Worm (Caenorhabditis elegans) whole organism, dauer: ENCODE results near the gene R10H10.7.

Experiments used
- unc-62 ChIP-seq: sonication (generic microtip); optimal IDR thresholded peaks from 2 replicates; lab custom pipeline; 2017; ENCODE audit warnings: missing biosample characterization, missing genetic modification reagents, missing genetic modification characterization

Gene R10H10.7

ce11 chrIV:10413828-10414227, at the start of gene R10H10.7:
TSS of gene R10H10.7 (minus strand) at chrIV:10413928.
- no peak for TF ChIP-seq unc-62 (GFP tag; lab: Kevin White, UChicago)

- TF ChIP-seq unc-62 (GFP tag; lab: Kevin White, UChicago), result no peak
Observed at ce11 chrIV:10463127-10463526, 49.4 kb upstream of the R10H10.7 start.

DNA sequence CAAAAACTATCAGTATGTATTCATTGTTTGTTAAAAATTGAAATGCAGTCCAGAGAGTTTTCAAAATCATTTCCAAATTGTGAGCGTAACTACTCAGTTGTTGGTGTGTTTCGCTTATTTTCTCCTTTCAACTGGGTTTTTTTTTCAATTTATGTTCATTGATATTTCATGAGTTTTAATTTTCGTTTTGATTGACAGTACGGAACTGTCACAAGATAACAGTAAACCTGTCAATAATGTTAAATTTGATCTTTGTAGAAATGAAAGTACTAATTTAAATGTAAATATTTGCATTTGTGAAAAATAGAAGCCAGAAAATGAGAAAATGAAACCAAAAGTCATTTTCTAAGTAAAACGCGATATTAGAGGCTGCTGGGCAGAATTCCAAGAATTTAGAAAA, 48.9 kb upstream of the R10H10.7 start:
- TF ChIP-seq unc-62 (GFP tag; lab: Kevin White, UChicago), result no peak

ce11 chrIV:10461767-10462166, 48.0 kb upstream of the R10H10.7 start, which contains the start of gene mec-3:
TSS of gene mec-3 (minus strand) at chrIV:10461867.
- no peak for TF ChIP-seq unc-62 (GFP tag; lab: Kevin White, UChicago)

ce11 chrIV:10457137-10457536, 43.4 kb upstream of the R10H10.7 start, which contains the start of gene srb-17:
TSS of gene srb-17 (minus strand) at chrIV:10457237.
- no peak for TF ChIP-seq unc-62 (GFP tag; lab: Kevin White, UChicago)

DNA sequence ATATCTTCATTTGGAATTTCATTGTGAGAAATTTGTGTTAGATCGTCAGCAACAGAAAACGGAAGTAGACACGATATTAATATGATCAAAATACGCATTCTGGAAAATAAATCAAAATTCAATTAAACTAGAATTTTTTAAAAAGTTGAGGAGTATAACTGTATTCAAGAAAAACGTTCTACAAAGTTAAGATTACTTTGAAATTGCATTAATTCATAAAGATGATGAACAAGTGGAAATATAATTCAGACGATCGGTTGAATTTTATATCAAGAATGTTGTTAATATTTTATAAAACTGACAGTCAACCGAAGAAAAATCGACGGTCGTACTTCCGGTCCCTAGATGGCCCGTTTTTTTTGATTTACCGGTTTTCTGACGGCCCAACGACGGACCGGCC, 39.3 kb upstream of the R10H10.7 start, which contains the start of gene F01D4.8:
Gene F01D4.8, minus strand, starts transcription at position 101 of the 400 bp plus-strand sequence.
- no peak for TF ChIP-seq unc-62 (GFP tag; lab: Kevin White, UChicago)

DNA sequence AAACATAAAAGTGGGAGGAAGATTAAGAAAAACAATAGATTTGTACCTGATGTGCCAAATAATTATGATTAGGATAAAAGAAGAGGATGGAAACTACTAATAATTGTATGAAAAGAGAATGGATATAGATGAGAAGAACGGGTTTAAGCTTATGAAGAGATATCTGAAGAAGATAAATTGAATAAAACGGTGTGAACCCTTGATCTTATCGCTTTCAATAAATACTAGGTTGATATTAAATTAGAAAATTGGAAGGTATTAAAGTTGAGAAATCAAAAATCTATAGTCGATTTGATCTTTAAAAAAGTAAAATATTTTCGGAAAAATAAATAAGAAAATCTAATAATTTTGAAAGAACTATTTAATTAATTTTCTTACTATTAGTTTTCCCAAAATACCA, 36.1 kb upstream of the R10H10.7 start, which contains the start of gene F13B12.4:
Gene F13B12.4, minus strand, starts transcription at position 101 of the 400 bp plus-strand sequence.
- TF ChIP-seq unc-62 (GFP tag; lab: Kevin White, UChicago), result no peak

- no peak for TF ChIP-seq unc-62 (GFP tag; lab: Kevin White, UChicago)
Observed at ce11 chrIV:10443510-10443909, 29.8 kb upstream of the R10H10.7 start, which contains the start of gene F13B12.7. TSS of gene F13B12.7 (plus strand) at chrIV:10443810.

DNA sequence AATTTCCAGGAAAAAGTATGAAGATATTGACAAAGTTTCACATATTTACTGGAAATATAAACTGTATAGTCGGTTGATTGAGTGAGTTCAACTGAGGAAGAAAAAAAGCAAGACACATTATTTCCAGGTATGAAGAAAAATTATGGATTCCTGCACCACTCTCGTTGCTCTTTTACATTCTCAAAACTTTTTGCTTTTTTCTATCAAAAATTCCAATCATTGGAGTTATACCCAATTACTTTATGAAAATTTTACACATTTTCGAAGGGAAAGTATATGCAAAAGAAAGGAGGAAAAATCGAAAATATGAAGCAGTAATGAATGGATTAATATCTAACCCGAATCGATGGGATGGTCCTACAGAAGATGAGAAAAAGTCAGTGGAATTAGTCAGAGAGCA, 29.2 kb upstream of the R10H10.7 start:
- TF ChIP-seq unc-62 (GFP tag; lab: Kevin White, UChicago), result no peak

DNA sequence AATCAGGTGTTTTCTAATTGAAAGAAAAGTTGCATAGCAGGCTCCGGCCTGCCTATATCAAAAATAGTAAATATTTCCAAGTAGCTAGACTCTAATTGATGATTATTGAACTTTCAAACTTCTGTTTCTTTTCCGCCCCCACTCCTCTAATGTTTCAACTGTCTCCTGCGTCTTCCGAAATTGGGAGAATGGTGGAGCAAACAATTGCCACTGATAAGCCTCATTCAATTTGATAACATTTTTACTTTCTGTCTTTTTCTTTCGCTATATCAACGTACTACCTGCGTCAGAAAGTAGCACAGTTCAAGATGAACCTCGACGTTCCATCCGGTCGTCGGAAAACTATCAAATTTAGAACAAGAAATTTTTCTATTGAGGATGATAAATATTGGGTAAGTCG, 25.2 kb upstream of the R10H10.7 start, which contains the start of gene F13B12.3:
Gene F13B12.3, plus strand, starts transcription at position 223 of the 400 bp plus-strand sequence.
- TF ChIP-seq unc-62 (GFP tag; lab: Kevin White, UChicago), result no peak

DNA sequence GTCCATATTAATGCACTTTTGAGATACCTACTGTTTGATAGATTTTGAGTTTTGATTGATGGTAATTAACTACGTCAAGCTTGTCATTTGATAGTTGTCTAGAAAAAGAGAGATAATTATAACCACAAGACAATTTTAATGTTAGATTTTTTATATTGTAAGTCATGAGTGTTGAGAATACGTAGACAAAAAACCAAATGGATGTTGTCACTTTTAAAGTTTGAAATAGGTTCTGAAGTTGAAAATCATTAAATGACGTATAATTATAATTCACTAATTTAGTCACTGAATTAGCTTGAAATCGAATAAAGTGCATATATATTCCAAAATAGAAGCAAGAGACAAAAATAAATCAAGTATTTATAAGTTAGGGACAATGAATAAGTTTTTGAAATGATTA, 23.4 kb upstream of the R10H10.7 start:
- TF ChIP-seq unc-62 (GFP tag; lab: Kevin White, UChicago), result no peak

- TF ChIP-seq unc-62 (GFP tag; lab: Kevin White, UChicago), result no peak
Observed at ce11 chrIV:10436401-10436800, 22.7 kb upstream of the R10H10.7 start, which contains the start of gene ins-1. TSS of gene ins-1 (plus strand) at chrIV:10436701.

- no peak for TF ChIP-seq unc-62 (GFP tag; lab: Kevin White, UChicago)
Observed at ce11 chrIV:10430507-10430906, 16.8 kb upstream of the R10H10.7 start.

- no peak for TF ChIP-seq unc-62 (GFP tag; lab: Kevin White, UChicago)
Observed at ce11 chrIV:10429129-10429528, 15.4 kb upstream of the R10H10.7 start, which contains the start of gene F13B12.2. TSS of gene F13B12.2 (minus strand) at chrIV:10429130.

DNA sequence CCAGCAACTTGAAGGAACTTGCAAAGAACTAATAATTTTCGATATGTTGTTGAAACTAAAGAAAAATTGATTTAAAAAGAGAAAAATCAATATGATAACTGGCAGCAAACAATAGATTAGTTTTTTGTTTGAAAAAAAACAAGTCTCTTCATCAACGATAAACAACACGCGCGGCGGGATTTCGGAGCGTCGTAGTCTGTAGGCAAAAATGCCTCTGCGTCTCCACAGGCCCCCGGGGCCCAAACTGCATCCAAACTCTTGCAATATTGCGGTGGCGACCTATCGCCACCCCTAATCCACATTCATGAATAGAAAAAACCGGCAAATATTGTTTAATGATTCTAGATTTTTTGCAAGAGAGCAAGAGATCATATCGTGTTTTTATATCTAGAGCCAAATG, 11.4 kb upstream of the R10H10.7 start:
- TF ChIP-seq unc-62 (GFP tag; lab: Kevin White, UChicago), result no peak

ce11 chrIV:10424535-10424934, 10.8 kb upstream of the R10H10.7 start, which contains the start of gene F13B12.1:
TSS of gene F13B12.1 (minus strand) at chrIV:10424635.
- no peak for TF ChIP-seq unc-62 (GFP tag; lab: Kevin White, UChicago)

DNA sequence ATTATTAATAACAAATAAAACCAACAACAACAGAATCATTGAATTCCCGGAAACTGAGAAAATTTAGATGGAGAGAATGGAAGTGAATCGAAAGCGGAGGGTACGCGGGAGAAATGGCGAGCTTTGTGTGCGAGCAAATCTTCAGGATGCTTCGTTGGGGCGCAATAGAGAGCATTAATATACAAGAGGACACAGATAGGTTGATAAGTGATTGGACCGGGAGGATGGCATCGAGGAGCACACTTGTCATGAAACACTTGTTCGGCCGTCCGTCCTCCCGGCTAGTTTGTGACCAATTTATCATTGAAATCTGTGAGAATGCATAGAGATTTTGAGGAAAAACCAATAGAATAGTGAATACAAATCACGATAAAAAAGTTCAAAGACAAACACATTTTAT, 8.5 kb upstream of the R10H10.7 start:
- no peak for TF ChIP-seq unc-62 (GFP tag; lab: Kevin White, UChicago)
